Comparison of ENCODE assay signal across 7 worm cellular contexts in genomic region chrV:6222171-6222733, ce11.
TF ChIP-seq lines count a peak whose summit lies in the region.

No protein-coding gene starts in this region.

TF ChIP-seq in whole organism, L1 larva, 84 proteins besides CTCF, POLR2A, EP300 and RAD21:
- TF ChIP-seq rnt-1 (tag; optimal IDR thresholded peaks at IDR 0.05; lab: Kevin White, UChicago) (peak; percentile 8), unc-130 (tag; optimal IDR thresholded peaks at IDR 0.05; lab: Kevin White, UChicago) (no peak), efl-1 (optimal IDR thresholded peaks at IDR 0.05; lab: Kevin White, UChicago) (no peak), efl-1 (GFP tag; optimal IDR thresholded peaks at IDR 0.05 in 1 of 2; lab: Kevin White, UChicago) (peak in 1 of 2 experiments; percentile 76)

TF ChIP-seq in whole organism, L2 larva, 48 proteins besides CTCF, POLR2A, EP300 and RAD21:
- TF ChIP-seq nhr-6 (tag; optimal IDR thresholded peaks at IDR 0.05; lab: Kevin White, UChicago): no peak
- TF ChIP-seq ztf-1 (GFP tag; conservative IDR thresholded peaks at IDR 0.05; lab: Robert Waterston, UW): 0 out of 2 replicates have a peak, but pooled peaks have one; percentile 73
- no peak for TF ChIP-seq ztf-11 (tag; optimal IDR thresholded peaks at IDR 0.05; lab: Kevin White, UChicago)
- TF ChIP-seq nhr-25 (tag; optimal IDR thresholded peaks at IDR 0.05; lab: Kevin White, UChicago): peak; percentile 27

TF ChIP-seq in whole organism, L3 larva, 47 proteins besides CTCF, POLR2A, EP300 and RAD21:
- TF ChIP-seq nhr-25 (tag; optimal IDR thresholded peaks at IDR 0.05; lab: Kevin White, UChicago) (peak; percentile 37), ama-1 (optimal IDR thresholded peaks at IDR 0.05; lab: Kevin White, UChicago) (peak; percentile 54), egl-27 (tag; optimal IDR thresholded peaks at IDR 0.05; lab: Kevin White, UChicago) (no peak)

TF ChIP-seq in whole organism, L4 larva, 104 proteins besides CTCF, POLR2A, EP300 and RAD21 (continues in another document):
- no peak for TF ChIP-seq R02D3.7 (tag; optimal IDR thresholded peaks at IDR 0.05; lab: Kevin White, UChicago)
- no peak for TF ChIP-seq daf-12 (tag; optimal IDR thresholded peaks at IDR 0.05; lab: Kevin White, UChicago)
- TF ChIP-seq lin-29 (GFP tag; IDR thresholded peaks at IDR 0.05; lab: Robert Waterston, UW): no peak
- TF ChIP-seq ceh-82 (tag; optimal IDR thresholded peaks at IDR 0.05; lab: Kevin White, UChicago): no peak
- no peak for TF ChIP-seq zip-11 (GFP tag; IDR thresholded peaks at IDR 0.05; lab: Robert Waterston, UW)
- TF ChIP-seq egl-27 (tag; optimal IDR thresholded peaks at IDR 0.05; lab: Kevin White, UChicago): no peak
- TF ChIP-seq php-3 (GFP tag; IDR thresholded peaks at IDR 0.05; lab: Robert Waterston, UW): no peak
- no peak for TF ChIP-seq skn-1 (tag; optimal IDR thresholded peaks at IDR 0.05; lab: Kevin White, UChicago)
- no peak for TF ChIP-seq zfp-2 (tag; optimal IDR thresholded peaks at IDR 0.05; lab: Kevin White, UChicago)
- TF ChIP-seq mdl-1 (tag; optimal IDR thresholded peaks at IDR 0.05; lab: Kevin White, UChicago): peak in 1 of 2 experiments; percentile 12
- no peak for TF ChIP-seq F10B5.3 (tag; optimal IDR thresholded peaks at IDR 0.05; lab: Kevin White, UChicago)
- no peak for TF ChIP-seq lsy-2 (tag; optimal IDR thresholded peaks at IDR 0.05; lab: Kevin White, UChicago)
- TF ChIP-seq zag-1 (tag; optimal IDR thresholded peaks at IDR 0.05; lab: Kevin White, UChicago): no peak
- peak in 1 of 2 experiments; percentile 97 for TF ChIP-seq unc-62 (GFP tag; optimal IDR thresholded peaks at IDR 0.05 in 1 of 2; lab: Kevin White, UChicago)
- no peak for TF ChIP-seq unc-62 (tag; optimal IDR thresholded peaks at IDR 0.05; lab: Kevin White, UChicago)
- peak; percentile 37 for TF ChIP-seq sdz-12 (GFP tag; optimal IDR thresholded peaks at IDR 0.05; lab: Kevin White, UChicago)
- no peak for TF ChIP-seq F26F4.8 (GFP tag; conservative IDR thresholded peaks at IDR 0.05; lab: Robert Waterston, UW)
- 0 out of 2 replicates have a peak, but pooled peaks have one; percentile 9 for TF ChIP-seq hmg-1.1 (GFP tag; IDR thresholded peaks at IDR 0.05; lab: Robert Waterston, UW)
- no peak for TF ChIP-seq nhr-76 (tag; optimal IDR thresholded peaks at IDR 0.05; lab: Kevin White, UChicago)
- no peak for TF ChIP-seq hlh-30 (tag; optimal IDR thresholded peaks at IDR 0.05; lab: Kevin White, UChicago; ENCODE audit: insufficient read depth)

TF ChIP-seq in whole organism, early embryonic, 17 proteins besides CTCF, POLR2A, EP300 and RAD21:
- no peak for TF ChIP-seq ets-7 (tag; optimal IDR thresholded peaks at IDR 0.05; lab: Kevin White, UChicago)
- no peak for TF ChIP-seq sea-1 (GFP tag; conservative IDR thresholded peaks at IDR 0.05; lab: Robert Waterston, UW)
- TF ChIP-seq tra-4 (tag; optimal IDR thresholded peaks at IDR 0.05; lab: Kevin White, UChicago): peak; percentile 27
- TF ChIP-seq tbx-37 (GFP tag; conservative IDR thresholded peaks at IDR 0.05; lab: Robert Waterston, UW): no peak
- 0 out of 2 replicates have a peak, but pooled peaks have one; percentile 32 for TF ChIP-seq scrt-1 (GFP tag; IDR thresholded peaks at IDR 0.05; lab: Robert Waterston, UW)

TF ChIP-seq in whole organism, late embryonic, 69 proteins besides CTCF, POLR2A, EP300 and RAD21:
- TF ChIP-seq hlh-13 (GFP tag; optimal IDR thresholded peaks at IDR 0.05; lab: Kevin White, UChicago): peak; percentile 52
- no peak for TF ChIP-seq ztf-16 (tag; optimal IDR thresholded peaks at IDR 0.05; lab: Kevin White, UChicago)
- TF ChIP-seq pat-9 (tag; optimal IDR thresholded peaks at IDR 0.05; lab: Kevin White, UChicago): no peak
- no peak for TF ChIP-seq gmeb-2 (tag; optimal IDR thresholded peaks at IDR 0.05; lab: Kevin White, UChicago)
- no peak for TF ChIP-seq hlh-6 (tag; optimal IDR thresholded peaks at IDR 0.05; lab: Kevin White, UChicago)
- no peak for TF ChIP-seq ref-2 (tag; optimal IDR thresholded peaks at IDR 0.05; lab: Kevin White, UChicago)
- no peak for TF ChIP-seq odd-2 (tag; optimal IDR thresholded peaks at IDR 0.05; lab: Kevin White, UChicago)
- no peak for TF ChIP-seq npax-4 (tag; optimal IDR thresholded peaks at IDR 0.05; lab: Kevin White, UChicago)
- TF ChIP-seq eyg-1 (tag; optimal IDR thresholded peaks at IDR 0.05; lab: Kevin White, UChicago): no peak
- TF ChIP-seq T23F11.4 (GFP tag; optimal IDR thresholded peaks at IDR 0.05; lab: Kevin White, UChicago): no peak
- TF ChIP-seq ceh-6 (GFP tag; optimal IDR thresholded peaks at IDR 0.05; lab: Kevin White, UChicago): no peak
- TF ChIP-seq dve-1 (tag; optimal IDR thresholded peaks at IDR 0.05; lab: Kevin White, UChicago): no peak
- no peak for TF ChIP-seq hlh-8 (tag; optimal IDR thresholded peaks at IDR 0.05; lab: Kevin White, UChicago)
- no peak for TF ChIP-seq ets-4 (tag; optimal IDR thresholded peaks at IDR 0.05; lab: Kevin White, UChicago)
- no peak for TF ChIP-seq elt-2 (tag; optimal IDR thresholded peaks at IDR 0.05; lab: Kevin White, UChicago)
- TF ChIP-seq pqm-1 (tag; optimal IDR thresholded peaks at IDR 0.05; lab: Kevin White, UChicago): no peak
- no peak for TF ChIP-seq ceh-45 (GFP tag; IDR thresholded peaks at IDR 0.05; lab: Robert Waterston, UW)
- no peak for TF ChIP-seq C38D4.7 (GFP tag; optimal IDR thresholded peaks at IDR 0.05; lab: Kevin White, UChicago)
- no peak for TF ChIP-seq tbx-7 (tag; optimal IDR thresholded peaks at IDR 0.05; lab: Kevin White, UChicago)
- no peak for TF ChIP-seq pha-4 (tag; optimal IDR thresholded peaks at IDR 0.05; lab: Kevin White, UChicago)
- no peak for TF ChIP-seq pax-1 (tag; optimal IDR thresholded peaks at IDR 0.05; lab: Kevin White, UChicago)
- peak; percentile 13 for TF ChIP-seq C08G9.2 (tag; optimal IDR thresholded peaks at IDR 0.05; lab: Kevin White, UChicago)
- TF ChIP-seq pag-3 (tag; optimal IDR thresholded peaks at IDR 0.05; lab: Kevin White, UChicago; ENCODE audit: borderline replicate concordance): no peak
- peak; percentile 36 for TF ChIP-seq dmd-4 (tag; optimal IDR thresholded peaks at IDR 0.05; lab: Kevin White, UChicago; ENCODE audit: borderline replicate concordance)
- TF ChIP-seq ceh-9 (tag; optimal IDR thresholded peaks at IDR 0.05; lab: Kevin White, UChicago): no peak
- TF ChIP-seq lin-11 (tag; optimal IDR thresholded peaks at IDR 0.05; lab: Kevin White, UChicago): no peak
- no peak for TF ChIP-seq Y22D7AL.16 (tag; optimal IDR thresholded peaks at IDR 0.05; lab: Kevin White, UChicago)

TF ChIP-seq in whole organism, young adult, 124 proteins besides CTCF, POLR2A, EP300 and RAD21 (continues in another document):
- TF ChIP-seq die-1 (tag; optimal IDR thresholded peaks at IDR 0.05; lab: Kevin White, UChicago) (no peak), K11D2.4 (GFP tag; IDR thresholded peaks at IDR 0.05; lab: Robert Waterston, UW) (peak; percentile 22; the same call in 1 of the 2 replicates), ceh-40 (GFP tag; IDR thresholded peaks at IDR 0.05; lab: Robert Waterston, UW) (no peak), rcor-1 (GFP tag; IDR thresholded peaks at IDR 0.05; lab: Robert Waterston, UW) (peak; percentile 5; the same call in 1 of the 2 replicates), ztf-28 (GFP tag; IDR thresholded peaks at IDR 0.05; lab: Robert Waterston, UW) (no peak), F52B5.7 (tag; optimal IDR thresholded peaks at IDR 0.05; lab: Kevin White, UChicago) (peak; percentile 30), nfya-1 (tag; optimal IDR thresholded peaks at IDR 0.05; lab: Kevin White, UChicago; ENCODE audit: borderline replicate concordance, insufficient read depth) (no peak), sdz-38 (tag; optimal IDR thresholded peaks at IDR 0.05; lab: Kevin White, UChicago) (no peak), snpc-1.3 (tag; optimal IDR thresholded peaks at IDR 0.05; lab: Kevin White, UChicago; ENCODE audit: insufficient read depth) (no peak), hrde-1 (tag; optimal IDR thresholded peaks at IDR 0.05; lab: Kevin White, UChicago; ENCODE audit: borderline replicate concordance) (no peak), Y56A3A.18 (GFP tag; IDR thresholded peaks at IDR 0.05; lab: Robert Waterston, UW) (peak; percentile 80), egrh-3 (GFP tag; IDR thresholded peaks at IDR 0.05; lab: Robert Waterston, UW) (no peak), lir-1 (GFP tag; conservative IDR thresholded peaks at IDR 0.05; lab: Robert Waterston, UW) (no peak), xnd-1 (tag; optimal IDR thresholded peaks at IDR 0.05; lab: Kevin White, UChicago) (no peak), ztf-25 (GFP tag; IDR thresholded peaks at IDR 0.05; lab: Robert Waterston, UW) (no peak), ceh-27 (GFP tag; optimal IDR thresholded peaks at IDR 0.05; lab: Kevin White, UChicago) (no peak), F49E8.2 (tag; optimal IDR thresholded peaks at IDR 0.05; lab: Kevin White, UChicago; ENCODE audit: insufficient read depth) (no peak), ceh-100 (GFP tag; IDR thresholded peaks at IDR 0.05; lab: Robert Waterston, UW) (no peak), B0336.3 (GFP tag; IDR thresholded peaks at IDR 0.05; lab: Robert Waterston, UW) (peak; percentile 14; the same call in 1 of the 2 replicates), ceh-91 (GFP tag; IDR thresholded peaks at IDR 0.05; lab: Robert Waterston, UW) (no peak), nfyb-1 (GFP tag; IDR thresholded peaks at IDR 0.05; lab: Robert Waterston, UW) (0 out of 2 replicates have a peak, but pooled peaks have one; percentile 49), dox-1 (GFP tag; IDR thresholded peaks at IDR 0.05; lab: Robert Waterston, UW) (no peak; the same call in 1 of the 2 replicates), mcd-1 (GFP tag; IDR thresholded peaks at IDR 0.05; lab: Robert Waterston, UW) (peak; percentile 34; the same call in 1 of the 2 replicates), lin-54 (GFP tag; optimal IDR thresholded peaks at IDR 0.05; lab: Kevin White, UChicago) (no peak), dpl-1 (GFP tag; optimal IDR thresholded peaks at IDR 0.05; lab: Kevin White, UChicago) (no peak), F57C9.4 (tag; optimal IDR thresholded peaks at IDR 0.05; lab: Kevin White, UChicago) (no peak), unc-62 (GFP tag; optimal IDR thresholded peaks at IDR 0.05; lab: Kevin White, UChicago) (no peak), gei-17 (GFP tag; optimal IDR thresholded peaks at IDR 0.05; lab: Kevin White, UChicago) (no peak), rec-8 (tag; optimal IDR thresholded peaks at IDR 0.05; lab: Kevin White, UChicago) (no peak), F22D6.2 (tag; optimal IDR thresholded peaks at IDR 0.05; lab: Kevin White, UChicago) (no peak), aptf-3 (GFP tag; IDR thresholded peaks at IDR 0.05; lab: Robert Waterston, UW) (0 out of 2 replicates have a peak, but pooled peaks have one; percentile 6), sptf-2 (GFP tag; optimal IDR thresholded peaks at IDR 0.05; lab: Kevin White, UChicago) (no peak), hmg-1.2 (GFP tag; IDR thresholded peaks at IDR 0.05; lab: Robert Waterston, UW) (no peak), Y53G8AR.9 (GFP tag; conservative IDR thresholded peaks at IDR 0.05; lab: Robert Waterston, UW) (no peak), zfh-2 (GFP tag; conservative IDR thresholded peaks at IDR 0.05; lab: Robert Waterston, UW) (no peak), F55B11.4 (tag; optimal IDR thresholded peaks at IDR 0.05; lab: Kevin White, UChicago; ENCODE audit: borderline replicate concordance, insufficient read depth) (no peak)
